Worm (Caenorhabditis elegans) whole organism, L1 larva: ENCODE measurements around the gene str-262.

Experiments
- aha-1 ChIP-seq: fragments of 150-350 bp; optimal IDR thresholded peaks from 2 replicates; lab custom pipeline; 2014; ENCODE audit warnings: missing biosample characterization, missing genetic modification characterization
- aly-2 ChIP-seq: fragments of 150-350 bp; optimal IDR thresholded peaks from 2 replicates; lab custom pipeline; 2014; ENCODE audit warnings: missing biosample characterization, missing genetic modification characterization
- ama-1 ChIP-seq: fragments of 150-350 bp; optimal IDR thresholded peaks from 2 replicates; lab custom pipeline; 2014
- ceh-63 ChIP-seq: fragments of 200-800 bp; sonication (Bioruptor generic); optimal IDR thresholded peaks from 2 replicates; lab custom pipeline; 2018; ENCODE audit warnings: mild to moderate bottlenecking, missing genetic modification characterization, missing compliant biosample characterization
- ceh-88 ChIP-seq: fragments of 200-800 bp; sonication (Bioruptor generic); IDR thresholded peaks from 2 replicates; pipeline ENCODE4 v1.3.6; 2022; ENCODE audit warnings: missing genetic modification characterization, missing compliant biosample characterization
- ceh-90 ChIP-seq: sonication (generic microtip); optimal IDR thresholded peaks from 2 replicates; lab custom pipeline; 2016; ENCODE audit warnings: missing genetic modification characterization, missing compliant biosample characterization
- dpl-1 ChIP-seq, 3 experiments: fragments of 150-350 bp in 2 of 3; sonication (generic microtip) in 1 of 3; optimal IDR thresholded peaks; 2 replicates each; lab custom pipeline; 2014 to 2017; ENCODE audit warnings: missing biosample characterization in 3 of 3, missing genetic modification characterization in 3 of 3, missing genetic modification reagents in 3 of 3
- efl-1 ChIP-seq, 4 experiments: fragments of 150-350 bp; optimal IDR thresholded peaks in 3 of 4; peaks in 1 of 4; 1 replicate in 1 of 4; 2 replicates in 3 of 4; lab custom pipeline; 2014; ENCODE audit warnings: missing biosample characterization in 2 of 4, missing genetic modification characterization in 2 of 4, missing genetic modification reagents in 2 of 4
- egl-13 ChIP-seq: sonication (generic microtip); optimal IDR thresholded peaks from 2 replicates; lab custom pipeline; 2016; ENCODE audit warnings: missing genotype, missing genetic modification reagents, missing genetic modification characterization, missing compliant biosample characterization
- egl-27 ChIP-seq, 2 experiments: fragments of 150-350 bp in 1 of 2; sonication (generic microtip); optimal IDR thresholded peaks; 3 replicates each; lab custom pipeline; 2017 to 2018; ENCODE audit warnings: missing biosample characterization in 2 of 2, missing genetic modification characterization in 2 of 2, missing genetic modification reagents in 2 of 2
- elt-2 ChIP-seq: sonication (generic microtip); optimal IDR thresholded peaks from 2 replicates; lab custom pipeline; 2016; ENCODE audit warnings: missing genetic modification characterization, mild to moderate bottlenecking, inconsistent platforms, missing compliant biosample characterization, missing genetic modification reagents
- ets-5 ChIP-seq: fragments of 200-800 bp; sonication (Bioruptor generic); IDR thresholded peaks from 2 replicates; pipeline ENCODE4 v1.3.6; 2022; ENCODE audit warnings: missing genetic modification characterization, missing compliant biosample characterization
- fkh-8 ChIP-seq: sonication (generic microtip); optimal IDR thresholded peaks from 2 replicates; lab custom pipeline; 2016; ENCODE audit warnings: mild to moderate bottlenecking, missing genetic modification characterization, missing compliant biosample characterization
- hpl-2 ChIP-seq: fragments of 150-350 bp; optimal IDR thresholded peaks from 2 replicates; lab custom pipeline; 2014; ENCODE audit warnings: missing biosample characterization, missing genetic modification reagents, missing genetic modification characterization
- isw-1 ChIP-seq: fragments of 200-800 bp; sonication (Bioruptor generic); IDR thresholded peaks from 2 replicates; pipeline ENCODE4 v1.3.6; 2022; ENCODE audit warnings: missing genetic modification characterization, missing compliant biosample characterization
- lin-14 ChIP-seq: fragments of 200-800 bp; sonication (Bioruptor generic); optimal IDR thresholded peaks from 2 replicates; lab custom pipeline; 2018; ENCODE audit warnings: mild to moderate bottlenecking, missing genetic modification characterization, moderate library complexity, missing compliant biosample characterization
- lin-15B ChIP-seq: fragments of 150-350 bp; sonication (generic microtip); optimal IDR thresholded peaks from 3 replicates; lab custom pipeline; 2014; ENCODE audit warnings: missing biosample characterization, missing genetic modification characterization
- lin-35 ChIP-seq, 2 experiments: fragments of 150-350 bp; optimal IDR thresholded peaks; 2 replicates each; lab custom pipeline; 2014; ENCODE audit warnings: missing biosample characterization in 2 of 2, missing genetic modification characterization in 2 of 2, missing genetic modification reagents in 2 of 2
- lin-39 ChIP-seq: fragments of 150-350 bp; optimal IDR thresholded peaks from 2 replicates; lab custom pipeline; 2014; ENCODE audit warnings: missing biosample characterization, missing genetic modification reagents, missing genetic modification characterization
- lsy-2 ChIP-seq, 2 experiments: fragments of 150-350 bp; optimal IDR thresholded peaks; 2 replicates each; lab custom pipeline; 2014; ENCODE audit warnings: missing biosample characterization in 2 of 2, missing genetic modification characterization in 2 of 2
- mab-9 ChIP-seq: fragments of 200-800 bp; sonication (Bioruptor generic); IDR thresholded peaks from 2 replicates; pipeline ENCODE4 v1.3.6; 2022; ENCODE audit warnings: missing genetic modification reagents, missing genetic modification characterization, missing compliant biosample characterization
- mdl-1 ChIP-seq, 2 experiments: fragments of 150-350 bp; optimal IDR thresholded peaks; 2 replicates each; lab custom pipeline; 2014 to 2017; ENCODE audit warnings: missing biosample characterization in 2 of 2, missing genetic modification characterization in 2 of 2, inconsistent platforms in 1 of 2
- mef-2 ChIP-seq: fragments of 150-350 bp; optimal IDR thresholded peaks from 2 replicates; lab custom pipeline; 2014; ENCODE audit warnings: missing biosample characterization, missing genetic modification characterization
- mep-1 ChIP-seq: fragments of 150-350 bp; optimal IDR thresholded peaks from 2 replicates; lab custom pipeline; 2014; ENCODE audit warnings: missing biosample characterization, missing genetic modification characterization
- nhr-11 ChIP-seq: fragments of 150-350 bp; optimal IDR thresholded peaks from 2 replicates; lab custom pipeline; 2014; ENCODE audit warnings: missing biosample characterization, missing genetic modification characterization
- nhr-12 ChIP-seq: sonication (generic microtip); optimal IDR thresholded peaks from 2 replicates; lab custom pipeline; 2017; ENCODE audit warnings: missing biosample characterization, missing genetic modification characterization
- nhr-20 ChIP-seq: sonication (generic microtip); optimal IDR thresholded peaks from 2 replicates; lab custom pipeline; 2016; ENCODE audit warnings: mild to moderate bottlenecking, missing genetic modification characterization, missing compliant biosample characterization
- nhr-28 ChIP-seq: fragments of 150-350 bp; optimal IDR thresholded peaks from 2 replicates; lab custom pipeline; 2014; ENCODE audit warnings: missing biosample characterization, missing genetic modification characterization
- nhr-71 ChIP-seq: sonication (generic microtip); optimal IDR thresholded peaks from 2 replicates; lab custom pipeline; 2016; ENCODE audit warnings: mild to moderate bottlenecking, missing genetic modification characterization, moderate library complexity, missing compliant biosample characterization
- nhr-76 ChIP-seq: sonication (generic microtip); optimal IDR thresholded peaks from 2 replicates; lab custom pipeline; 2017; ENCODE audit warnings: missing biosample characterization, missing genetic modification characterization
- nhr-85 ChIP-seq: sonication (generic microtip); peaks from one replicate; lab custom pipeline; 2016; ENCODE audit warnings: missing genetic modification characterization, inconsistent platforms, missing compliant biosample characterization
- pqm-1 ChIP-seq: sonication (generic microtip); optimal IDR thresholded peaks from 3 replicates; lab custom pipeline; 2017; ENCODE audit warnings: missing biosample characterization, missing genetic modification characterization
- snu-23 ChIP-seq: sonication (generic microtip); optimal IDR thresholded peaks from 2 replicates; lab custom pipeline; 2016; ENCODE audit warnings: missing genetic modification characterization, missing compliant biosample characterization
- sptf-1 ChIP-seq: fragments of 150-350 bp; optimal IDR thresholded peaks from 2 replicates; lab custom pipeline; 2014; ENCODE audit warnings: missing biosample characterization, missing genetic modification characterization
- swsn-7 ChIP-seq: sonication (generic microtip); optimal IDR thresholded peaks from 2 replicates; lab custom pipeline; 2016; ENCODE audit warnings: missing genetic modification characterization, missing compliant biosample characterization
- tlp-1 ChIP-seq: fragments of 150-350 bp; optimal IDR thresholded peaks from 2 replicates; lab custom pipeline; 2014; ENCODE audit warnings: missing biosample characterization, missing genetic modification characterization
- unc-130 ChIP-seq: fragments of 150-350 bp; optimal IDR thresholded peaks from 2 replicates; lab custom pipeline; 2017; ENCODE audit warnings: missing biosample characterization, missing genetic modification characterization, inconsistent platforms
- unc-62 ChIP-seq: fragments of 150-350 bp; optimal IDR thresholded peaks from 2 replicates; lab custom pipeline; 2014; ENCODE audit warnings: missing biosample characterization, missing genetic modification reagents, missing genetic modification characterization
- unc-86 ChIP-seq: sonication (generic microtip); optimal IDR thresholded peaks from 2 replicates; lab custom pipeline; 2016; ENCODE audit warnings: missing genetic modification characterization, missing compliant biosample characterization
- xbp-1 ChIP-seq: sonication (generic microtip); optimal IDR thresholded peaks from 2 replicates; lab custom pipeline; 2016; ENCODE audit warnings: missing genetic modification characterization, missing compliant biosample characterization
- zag-1 ChIP-seq: fragments of 150-350 bp; optimal IDR thresholded peaks from 2 replicates; lab custom pipeline; 2014; ENCODE audit warnings: missing biosample characterization, missing genetic modification characterization
- ztf-11 ChIP-seq, 2 experiments: sonication (generic microtip); optimal IDR thresholded peaks; 2 replicates each; lab custom pipeline; 2016 to 2017; ENCODE audit warnings: missing genetic modification characterization in 2 of 2, missing biosample characterization in 1 of 2, missing compliant biosample characterization in 1 of 2
- ztf-4 ChIP-seq: fragments of 150-350 bp; optimal IDR thresholded peaks from 2 replicates; lab custom pipeline; 2014; ENCODE audit warnings: missing biosample characterization, missing genetic modification characterization

Gene str-262

ce11 chrV:774875-775359 lies 22.3 kb upstream of the str-262 start, which contains the start of gene srbc-58:
Gene srbc-58, plus strand, starts transcription at chrV:774995.
- no peak for TF ChIP-seq lin-15B (tag; lab: Kevin White, UChicago)
- TF ChIP-seq mdl-1 (tag; optimal IDR thresholded peaks at IDR 0.05; lab: Kevin White, UChicago), result no peak
- no peak for TF ChIP-seq unc-86 (tag; lab: Kevin White, UChicago)
- TF ChIP-seq efl-1 (optimal IDR thresholded peaks at IDR 0.05; lab: Kevin White, UChicago), result peak in 1 of 2 experiments; percentile 70
- peak; percentile 61 to 93 for TF ChIP-seq efl-1 (GFP tag; optimal IDR thresholded peaks at IDR 0.05 in 1 of 2; lab: Kevin White, UChicago)
- TF ChIP-seq xbp-1 (tag; lab: Kevin White, UChicago), result peak; percentile 5
- no peak for TF ChIP-seq ceh-90 (tag; lab: Kevin White, UChicago)
- TF ChIP-seq ztf-11 (tag; optimal IDR thresholded peaks at IDR 0.05; lab: Kevin White, UChicago), result no peak
- peak; percentile 34 for TF ChIP-seq nhr-71
- no peak for TF ChIP-seq unc-62 (GFP tag; lab: Kevin White, UChicago)
- TF ChIP-seq nhr-11 (tag; lab: Kevin White, UChicago), result no peak
- TF ChIP-seq ceh-88 (GFP tag; lab: Robert Waterston, UW), result no peak
- TF ChIP-seq sptf-1, result no peak
- TF ChIP-seq nhr-28, result no peak
- no peak for TF ChIP-seq mef-2 (tag; lab: Kevin White, UChicago)
- peak in 2 of 3 experiments; percentile 17 to 61 for TF ChIP-seq dpl-1 (GFP tag; optimal IDR thresholded peaks at IDR 0.05; lab: Kevin White, UChicago)
- TF ChIP-seq egl-27 (tag; optimal IDR thresholded peaks at IDR 0.05; lab: Kevin White, UChicago), result no peak
- TF ChIP-seq aha-1 (tag; lab: Kevin White, UChicago), result no peak
- no peak for TF ChIP-seq lin-14
- peak in 1 of 2 experiments; percentile 11 for TF ChIP-seq lsy-2 (tag; optimal IDR thresholded peaks at IDR 0.05; lab: Kevin White, UChicago)
- TF ChIP-seq ama-1 (lab: Kevin White, UChicago), result peak; percentile 79
- no peak for TF ChIP-seq ets-5
- peak; percentile 66 for TF ChIP-seq aly-2 (tag; lab: Kevin White, UChicago)
- TF ChIP-seq tlp-1, result no peak
- no peak for TF ChIP-seq ceh-63
- TF ChIP-seq nhr-20 (tag; lab: Kevin White, UChicago), result no peak
- no peak for TF ChIP-seq ztf-4 (tag; lab: Kevin White, UChicago)
- peak; percentile 24 for TF ChIP-seq snu-23 (GFP tag; lab: Kevin White, UChicago)
- peak in 1 of 2 experiments; percentile 63 for TF ChIP-seq lin-35 (GFP tag; optimal IDR thresholded peaks at IDR 0.05; lab: Kevin White, UChicago)
- TF ChIP-seq nhr-85 (tag; lab: Kevin White, UChicago), result peak; percentile 72
- no peak for TF ChIP-seq hpl-2 (GFP tag; lab: Kevin White, UChicago)
- TF ChIP-seq egl-13 (tag; lab: Kevin White, UChicago), result no peak
- no peak for TF ChIP-seq isw-1 (GFP tag; lab: Robert Waterston, UW)
- TF ChIP-seq fkh-8, result no peak
- TF ChIP-seq swsn-7 (tag; lab: Kevin White, UChicago), result peak; percentile 5
- TF ChIP-seq elt-2, result no peak
- TF ChIP-seq zag-1 (tag; lab: Kevin White, UChicago), result no peak
- no peak for TF ChIP-seq mab-9 (GFP tag; lab: Robert Waterston, UW)
- no peak for TF ChIP-seq lin-39 (tag; lab: Kevin White, UChicago)
- TF ChIP-seq nhr-76 (tag; lab: Kevin White, UChicago), result no peak
- TF ChIP-seq pqm-1 (tag; lab: Kevin White, UChicago), result no peak
- TF ChIP-seq unc-130 (tag; lab: Kevin White, UChicago), result no peak
- TF ChIP-seq mep-1 (tag; lab: Kevin White, UChicago), result peak; percentile 27

DNA sequence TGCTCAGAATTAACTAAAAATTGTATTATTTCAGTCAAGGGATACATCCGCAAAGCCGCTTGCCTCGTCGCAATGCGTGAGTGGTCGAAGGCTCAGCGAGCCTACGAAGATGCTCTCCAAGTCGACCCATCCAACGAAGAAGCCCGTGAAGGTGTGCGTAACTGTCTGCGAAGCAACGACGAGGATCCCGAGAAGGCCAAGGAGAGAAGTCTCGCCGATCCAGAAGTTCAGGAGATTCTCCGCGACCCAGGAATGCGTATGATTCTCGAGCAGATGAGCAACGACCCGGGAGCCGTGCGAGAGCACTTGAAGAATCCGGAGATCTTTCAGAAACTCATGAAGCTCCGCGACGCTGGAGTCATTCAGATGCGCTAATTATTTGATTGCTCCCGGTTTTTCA lies 21.8 kb upstream of the str-262 start:
- no peak for TF ChIP-seq nhr-12 (tag; lab: Kevin White, UChicago)
